Worm (Caenorhabditis elegans) whole organism, midembryonic: ENCODE results near the gene K10G6.5.

ENCODE experiments used
- T22C8.4 ChIP-seq: fragments of 200-800 bp; sonication (Bioruptor generic); IDR thresholded peaks from 2 replicates; pipeline ENCODE4 v1.3.6; 2022; ENCODE audit warnings: missing genetic modification characterization, missing compliant biosample characterization
- cog-1 ChIP-seq: sonication (generic microtip); optimal IDR thresholded peaks from 2 replicates; lab custom pipeline; 2016; ENCODE audit warnings: missing genetic modification characterization, missing compliant biosample characterization
- flt-1 ChIP-seq: fragments of 200-800 bp; sonication (Bioruptor generic); IDR thresholded peaks from 2 replicates; pipeline ENCODE4 v1.3.6; 2022; ENCODE audit warnings: missing genetic modification characterization, missing compliant biosample characterization
- klf-2 ChIP-seq: fragments of 200-800 bp; sonication (Bioruptor generic); conservative IDR thresholded peaks from 2 replicates; pipeline ENCODE4 v1.3.6; 2022; ENCODE audit warnings: missing genetic modification reagents, missing genetic modification characterization, missing compliant biosample characterization
- med-1 ChIP-seq: sonication (generic microtip); optimal IDR thresholded peaks from 2 replicates; lab custom pipeline; 2017; ENCODE audit warnings: missing genetic modification characterization, mild to moderate bottlenecking, missing compliant biosample characterization, antibody characterized with exemption, missing genetic modification reagents; ENCODE audit not compliant: insufficient read depth
- ref-1 ChIP-seq: fragments of 200-800 bp; sonication (Bioruptor generic); conservative IDR thresholded peaks from 2 replicates; pipeline ENCODE4 v1.3.6; 2022; ENCODE audit warnings: missing genetic modification reagents, missing genetic modification characterization, missing compliant biosample characterization
- tab-1 ChIP-seq: fragments of 200-800 bp; sonication (Bioruptor generic); IDR thresholded peaks from 2 replicates; pipeline ENCODE4 v1.3.6; 2022; ENCODE audit warnings: missing genetic modification characterization, missing compliant biosample characterization
- ztf-23 ChIP-seq: fragments of 200-800 bp; sonication (Bioruptor generic); IDR thresholded peaks from 2 replicates; pipeline ENCODE4 v1.3.6; 2022; ENCODE audit warnings: missing genetic modification reagents, missing genetic modification characterization, missing compliant biosample characterization
- ztf-29 ChIP-seq: fragments of 200-800 bp; sonication (Bioruptor generic); IDR thresholded peaks from 2 replicates; pipeline ENCODE4 v1.3.6; 2022; ENCODE audit warnings: missing genetic modification reagents, missing genetic modification characterization, missing compliant biosample characterization

K10G6.5 gene

DNA sequence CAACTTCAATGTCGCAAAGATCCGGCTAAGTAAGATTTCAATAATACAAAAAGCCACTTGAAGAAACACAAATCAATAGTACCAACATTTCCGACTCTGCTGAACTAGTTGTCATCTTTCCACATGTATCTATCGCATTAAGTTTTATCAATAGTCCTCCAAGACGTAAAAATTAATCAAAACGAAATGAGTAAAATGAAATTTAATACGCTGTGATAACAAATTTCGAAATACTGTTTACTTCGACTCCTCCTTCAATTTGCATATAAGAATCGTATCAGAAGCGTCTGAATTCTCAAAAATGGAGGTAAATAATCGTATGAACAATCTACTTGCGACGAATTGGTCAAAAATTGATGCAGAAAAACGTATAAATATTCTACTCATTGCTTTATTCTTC is 3.7 kb downstream of the K10G6.5 start:
- no peak for TF ChIP-seq T22C8.4 (GFP tag; lab: Robert Waterston, UW)
- no peak for TF ChIP-seq ztf-23 (GFP tag; lab: Robert Waterston, UW)

- TF ChIP-seq T22C8.4 (GFP tag; lab: Robert Waterston, UW) (no peak), ztf-29 (GFP tag; lab: Robert Waterston, UW) (no peak), klf-2 (GFP tag; lab: Robert Waterston, UW) (no peak), tab-1 (GFP tag; lab: Robert Waterston, UW) (no peak)
Observed at ce11 chrII:3992029-3992428, 5.0 kb downstream of the K10G6.5 start.

DNA sequence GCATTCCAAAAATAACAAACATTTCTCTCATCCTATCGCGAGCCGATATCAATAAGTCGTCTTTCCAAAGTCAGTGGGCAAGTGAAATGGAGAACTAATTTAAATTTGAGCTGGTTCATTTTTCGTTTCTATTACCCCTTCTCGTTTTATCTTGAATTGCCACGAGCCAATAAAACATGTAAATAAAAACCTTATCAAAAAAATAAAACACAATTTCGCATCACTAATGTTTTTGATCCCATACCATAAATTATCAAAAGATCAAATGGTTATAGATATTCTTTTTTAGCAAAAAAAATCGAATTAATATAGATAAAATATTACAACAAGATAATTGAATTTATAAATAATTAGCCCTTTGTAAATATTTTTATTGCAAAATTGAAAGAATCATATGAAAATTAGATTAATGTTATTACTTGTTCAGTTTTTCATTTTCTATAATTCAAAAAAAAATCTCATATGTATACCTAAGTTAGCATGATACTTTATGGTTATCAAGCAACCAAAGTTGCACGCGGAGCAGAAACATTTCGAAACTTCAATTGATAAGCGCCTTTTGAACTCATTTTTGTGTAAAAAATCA is 5.7 kb downstream of the K10G6.5 start, which contains the start of gene Y14H12A.1:
TSS of gene Y14H12A.1 (plus strand) at position 536 of the 586 bp plus-strand sequence.
- TF ChIP-seq ztf-29 (GFP tag; lab: Robert Waterston, UW) (no peak), klf-2 (GFP tag; lab: Robert Waterston, UW) (no peak), ztf-23 (GFP tag; lab: Robert Waterston, UW) (no peak), flt-1 (no peak), T22C8.4 (GFP tag; lab: Robert Waterston, UW) (no peak), med-1 (GFP tag; lab: Kevin White, UChicago) (no peak), ref-1 (no peak), tab-1 (GFP tag; lab: Robert Waterston, UW) (no peak), cog-1 (tag; lab: Kevin White, UChicago) (no peak)

- TF ChIP-seq ztf-29 (GFP tag; lab: Robert Waterston, UW), result no peak
Observed at ce11 chrII:3996005-3996404, 9.0 kb downstream of the K10G6.5 start, which contains the start of gene clc-22. Gene clc-22, minus strand, starts transcription at chrII:3996075.

DNA sequence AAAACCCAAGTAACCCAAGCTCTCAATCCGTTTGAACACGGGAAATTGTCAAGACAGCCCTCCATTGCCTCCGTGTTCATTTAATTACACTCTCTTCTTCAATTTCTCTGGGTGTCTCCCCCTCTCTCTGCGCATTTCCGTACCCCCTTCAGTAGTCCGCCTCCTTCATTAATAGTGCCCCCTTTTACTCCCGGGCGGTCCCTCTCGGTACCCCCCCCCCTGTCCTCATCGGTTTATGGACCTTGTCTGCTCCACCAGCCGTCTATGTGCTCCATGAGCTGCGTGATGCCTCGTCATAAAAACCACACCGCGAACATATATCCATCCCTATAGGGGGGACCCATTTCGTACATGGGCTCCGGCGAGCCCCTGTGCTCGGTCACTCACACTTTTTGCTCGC is 12.5 kb downstream of the K10G6.5 start:
- TF ChIP-seq klf-2 (GFP tag; lab: Robert Waterston, UW) (no peak), med-1 (GFP tag; lab: Kevin White, UChicago) (no peak), ztf-23 (GFP tag; lab: Robert Waterston, UW) (peak; percentile 59; the same call in 1 of the 2 replicates), flt-1 (peak; percentile 54; the same call in 1 of the 2 replicates), cog-1 (tag; lab: Kevin White, UChicago) (peak; percentile 22), T22C8.4 (GFP tag; lab: Robert Waterston, UW) (no peak), ref-1 (no peak), tab-1 (GFP tag; lab: Robert Waterston, UW) (0 out of 2 replicates have a peak, but pooled peaks have one; percentile 56)

DNA sequence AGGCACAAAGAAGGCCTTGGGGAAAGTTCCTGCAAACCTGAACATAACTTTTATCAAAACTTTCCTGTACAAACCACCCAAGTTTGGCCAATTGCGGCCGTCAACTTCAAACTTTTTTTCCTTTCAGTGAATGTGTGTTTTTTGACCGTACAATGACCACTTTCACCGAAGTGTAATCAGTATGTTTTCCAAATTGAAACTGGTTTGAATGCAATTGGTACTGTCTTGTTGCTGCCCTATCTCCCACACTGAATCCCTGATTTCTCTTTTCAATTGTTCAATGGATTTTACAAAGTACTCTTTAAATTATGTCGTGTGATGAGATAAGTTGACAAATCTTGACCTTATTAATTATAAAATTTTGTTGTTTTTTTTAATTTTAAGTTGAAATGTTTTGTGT is 13.4 kb downstream of the K10G6.5 start:
- TF ChIP-seq cog-1 (tag; lab: Kevin White, UChicago) (no peak), ztf-29 (GFP tag; lab: Robert Waterston, UW) (no peak), klf-2 (GFP tag; lab: Robert Waterston, UW) (no peak), tab-1 (GFP tag; lab: Robert Waterston, UW) (no peak), med-1 (GFP tag; lab: Kevin White, UChicago) (no peak), ref-1 (no peak), ztf-23 (GFP tag; lab: Robert Waterston, UW) (no peak)

DNA sequence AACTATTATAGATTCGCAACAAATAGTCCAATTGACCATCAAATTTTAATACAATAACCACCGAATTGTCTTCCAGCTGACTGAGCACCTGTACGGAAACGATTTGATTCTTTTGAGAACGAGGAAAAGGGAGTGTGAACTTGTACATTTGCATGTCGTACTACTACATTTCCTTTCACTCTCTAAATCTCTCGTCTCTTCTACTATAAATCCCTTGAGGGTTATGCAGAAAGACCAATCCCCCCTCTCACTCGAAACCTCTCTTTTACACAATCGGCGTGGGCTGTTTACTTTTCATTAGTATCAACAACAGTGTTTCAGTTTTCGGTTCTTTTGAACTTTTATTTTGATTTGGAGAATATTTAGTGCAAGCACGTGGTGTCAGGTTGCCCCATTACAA is 15.1 kb downstream of the K10G6.5 start:
- TF ChIP-seq ref-1 (no peak), T22C8.4 (GFP tag; lab: Robert Waterston, UW) (no peak), ztf-29 (GFP tag; lab: Robert Waterston, UW) (no peak), cog-1 (tag; lab: Kevin White, UChicago) (no peak), med-1 (GFP tag; lab: Kevin White, UChicago) (no peak), klf-2 (GFP tag; lab: Robert Waterston, UW) (no peak), ztf-23 (GFP tag; lab: Robert Waterston, UW) (no peak), tab-1 (GFP tag; lab: Robert Waterston, UW) (no peak), flt-1 (no peak)

ce11 chrII:4004614-4005013 is 17.6 kb downstream of the K10G6.5 start, which contains the start of gene ephx-1:
Gene ephx-1, plus strand, starts transcription at chrII:4004914.
- no peak for TF ChIP-seq klf-2 (GFP tag; lab: Robert Waterston, UW)
- no peak for TF ChIP-seq tab-1 (GFP tag; lab: Robert Waterston, UW)
- TF ChIP-seq med-1 (GFP tag; lab: Kevin White, UChicago), result no peak
- no peak for TF ChIP-seq ztf-29 (GFP tag; lab: Robert Waterston, UW)
- no peak for TF ChIP-seq flt-1
- TF ChIP-seq ztf-23 (GFP tag; lab: Robert Waterston, UW), result no peak
- no peak for TF ChIP-seq cog-1 (tag; lab: Kevin White, UChicago)
- TF ChIP-seq T22C8.4 (GFP tag; lab: Robert Waterston, UW), result no peak
- TF ChIP-seq ref-1, result no peak

- no peak for TF ChIP-seq ref-1
- TF ChIP-seq ztf-29 (GFP tag; lab: Robert Waterston, UW), result no peak
- no peak for TF ChIP-seq ztf-23 (GFP tag; lab: Robert Waterston, UW)
- TF ChIP-seq cog-1 (tag; lab: Kevin White, UChicago), result no peak
- TF ChIP-seq klf-2 (GFP tag; lab: Robert Waterston, UW), result no peak
Observed at ce11 chrII:4007972-4008371, 20.9 kb downstream of the K10G6.5 start.

ce11 chrII:4011518-4011917 is 24.5 kb downstream of the K10G6.5 start:
- TF ChIP-seq ztf-23 (GFP tag; lab: Robert Waterston, UW) (no peak), med-1 (GFP tag; lab: Kevin White, UChicago) (no peak), T22C8.4 (GFP tag; lab: Robert Waterston, UW) (no peak), cog-1 (tag; lab: Kevin White, UChicago) (no peak), flt-1 (no peak), ref-1 (no peak), tab-1 (GFP tag; lab: Robert Waterston, UW) (no peak), klf-2 (GFP tag; lab: Robert Waterston, UW) (no peak), ztf-29 (GFP tag; lab: Robert Waterston, UW) (no peak)
